Worm (Caenorhabditis elegans) whole organism, L2 larva: ENCODE results near the gene C40H1.3.

Experiments used
- egl-27 ChIP-seq: sonication (generic microtip); optimal IDR thresholded peaks from 3 replicates; lab custom pipeline; 2017; ENCODE audit warnings: missing biosample characterization, missing genetic modification reagents, missing genetic modification characterization
- elt-3 ChIP-seq: sonication (generic microtip); optimal IDR thresholded peaks from 2 replicates; lab custom pipeline; 2017; ENCODE audit warnings: missing biosample characterization, missing genetic modification characterization
- fos-1 ChIP-seq: fragments of 150-350 bp; optimal IDR thresholded peaks from 2 replicates; lab custom pipeline; 2014; ENCODE audit warnings: missing biosample characterization, missing genetic modification characterization
- mdl-1 ChIP-seq, 2 experiments: fragments of 150-350 bp in 1 of 2; sonication (generic microtip) in 1 of 2; optimal IDR thresholded peaks; 2 replicates each; lab custom pipeline; 2017; ENCODE audit warnings: missing biosample characterization in 2 of 2, missing genetic modification characterization in 2 of 2
- skn-1 ChIP-seq: sonication (generic microtip); optimal IDR thresholded peaks from 2 replicates; lab custom pipeline; 2017; ENCODE audit warnings: missing biosample characterization, missing genetic modification characterization
- sma-9 ChIP-seq, 2 experiments: fragments of 150-350 bp in 1 of 2; sonication (generic microtip) in 1 of 2; optimal IDR thresholded peaks; 2 replicates each; lab custom pipeline; 2014 to 2016; ENCODE audit warnings: missing genetic modification characterization in 2 of 2, mild to moderate bottlenecking in 1 of 2, missing biosample characterization in 1 of 2, missing compliant biosample characterization in 1 of 2, missing genetic modification reagents in 1 of 2, moderate library complexity in 1 of 2

DNA sequence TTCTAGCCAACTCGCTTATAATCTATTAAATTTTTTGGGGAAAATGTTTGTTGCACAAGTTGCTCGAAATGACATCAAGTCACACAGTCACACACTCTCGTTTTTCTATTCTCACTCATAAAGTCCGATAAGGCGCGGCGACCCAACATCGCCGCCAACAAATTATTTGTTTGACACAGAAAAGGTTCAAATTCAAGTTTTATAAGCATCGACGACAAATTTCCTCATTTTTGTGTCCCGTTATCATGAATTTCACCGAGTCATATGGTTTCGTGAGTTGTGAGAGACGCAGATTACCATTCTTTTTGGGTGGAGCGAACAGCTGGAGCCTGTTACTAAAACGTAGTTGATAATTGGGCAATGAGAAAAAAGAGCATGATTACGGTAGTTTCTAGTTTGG lies 39.4 kb downstream of the C40H1.3 start:
- TF ChIP-seq mdl-1 (tag; optimal IDR thresholded peaks at IDR 0.05; lab: Kevin White, UChicago): no peak
- no peak for TF ChIP-seq egl-27 (tag; lab: Kevin White, UChicago)
- peak; percentile 87 for TF ChIP-seq fos-1 (tag; lab: Kevin White, UChicago)
- no peak for TF ChIP-seq elt-3 (tag; lab: Kevin White, UChicago)
- peak; percentile 64 for TF ChIP-seq sma-9 (GFP tag; optimal IDR thresholded peaks at IDR 0.05; lab: Kevin White, UChicago)
- TF ChIP-seq sma-9 (tag; optimal IDR thresholded peaks at IDR 0.05; lab: Kevin White, UChicago): no peak
- TF ChIP-seq skn-1 (tag; lab: Kevin White, UChicago): no peak
